Worm (Caenorhabditis elegans) whole organism, L3 larva: ENCODE data around the gene pezo-1.

ENCODE experiments used
- aly-2 ChIP-seq: fragments of 150-350 bp; optimal IDR thresholded peaks from 2 replicates; lab custom pipeline; 2014; ENCODE audit warnings: missing biosample characterization, missing genetic modification characterization
- elt-3 ChIP-seq, 3 experiments: fragments of 150-350 bp in 1 of 3; sonication (generic microtip) in 2 of 3; optimal IDR thresholded peaks; 2 replicates in 2 of 3; 4 replicates in 1 of 3; lab custom pipeline; 2014 to 2017; ENCODE audit warnings: missing biosample characterization in 3 of 3, missing genetic modification characterization in 3 of 3
- fkh-2 ChIP-seq: fragments of 150-350 bp; optimal IDR thresholded peaks from 2 replicates; lab custom pipeline; 2014; ENCODE audit warnings: missing biosample characterization, missing genetic modification reagents, missing genetic modification characterization
- hmg-11 ChIP-seq: sonication (generic microtip); optimal IDR thresholded peaks from 2 replicates; lab custom pipeline; 2016; ENCODE audit warnings: missing genetic modification characterization, missing compliant biosample characterization
- pqm-1 ChIP-seq: fragments of 150-350 bp; optimal IDR thresholded peaks from 2 replicates; lab custom pipeline; 2017; ENCODE audit warnings: missing biosample characterization, missing genetic modification characterization, inconsistent platforms
- ztf-4 ChIP-seq: fragments of 150-350 bp; optimal IDR thresholded peaks from 2 replicates; lab custom pipeline; 2014; ENCODE audit warnings: missing biosample characterization, missing genetic modification characterization

DNA sequence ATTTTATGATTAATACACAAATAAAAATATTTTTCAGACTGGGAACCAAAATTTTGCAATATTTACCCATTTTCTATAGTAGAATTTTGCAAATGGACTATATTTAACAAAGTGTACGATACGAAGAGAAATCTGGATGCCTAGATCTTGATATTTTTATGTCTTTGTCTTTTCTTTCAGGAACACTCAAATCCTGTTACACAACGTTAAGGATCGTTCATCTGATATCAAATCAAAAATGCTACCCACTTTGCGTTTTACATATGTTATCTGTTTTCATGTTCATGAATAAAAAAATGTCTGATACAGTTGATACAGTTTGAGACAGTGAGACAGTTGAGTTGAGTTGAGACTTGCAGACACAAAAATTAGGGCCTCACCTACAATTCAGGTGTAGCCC, 70.0 kb downstream of the pezo-1 start, which contains the start of gene F49C12.1:
- TF ChIP-seq elt-3 (tag; optimal IDR thresholded peaks at IDR 0.05; lab: Kevin White, UChicago) (no peak), ztf-4 (tag; lab: Kevin White, UChicago) (no peak), aly-2 (no peak), hmg-11 (no peak), fkh-2 (tag; lab: Kevin White, UChicago) (no peak), pqm-1 (tag; lab: Kevin White, UChicago) (no peak)
